Fruit fly (Drosophila melanogaster): ENCODE measurements around the gene Plp.
A peak's percentile ranks its signal among the peaks of the same experiment; 100 is the strongest.

Gene Plp

dm6 chr3L:15136659-15137572 is 42.4 kb upstream of the Plp start, which contains the start of gene CG12316 (continued):
- TF ChIP-seq CG2120 (GFP tag; optimal IDR thresholded peaks at IDR 0.05) (peak; percentile 92), mam (GFP tag; optimal IDR thresholded peaks at IDR 0.05) (peak; percentile 86), wor (GFP tag; IDR thresholded peaks at IDR 0.05) (peak; percentile 71), CG17328 (GFP tag; IDR thresholded peaks at IDR 0.05) (peak; percentile 84), CG8944 (GFP tag; optimal IDR thresholded peaks at IDR 0.05) (peak; percentile 90), Usf (GFP tag; optimal IDR thresholded peaks at IDR 0.05) (peak; percentile 89), Opbp (GFP tag; IDR thresholded peaks at IDR 0.05; ENCODE audit: partially characterized antibody) (peak; percentile 73; the same call in 2 of the 3 replicates), repo (GFP tag; optimal IDR thresholded peaks at IDR 0.05) (peak; percentile 93), cwo (GFP tag; optimal IDR thresholded peaks at IDR 0.05) (peak; percentile 90), hkb (optimal IDR thresholded peaks at IDR 0.05) (no peak), hkb (GFP tag; IDR thresholded peaks at IDR 0.05) (peak; percentile 93), tin (GFP tag; optimal IDR thresholded peaks at IDR 0.05) (peak; percentile 91), CG34376 (GFP tag; optimal IDR thresholded peaks at IDR 0.05) (peak; percentile 94), jigr1 (GFP tag; IDR thresholded peaks at IDR 0.05) (0 out of 3 replicates have a peak, but pooled peaks have one; percentile 54), pb (GFP tag; optimal IDR thresholded peaks at IDR 0.05) (peak; percentile 94), CG1024 (GFP tag; IDR thresholded peaks at IDR 0.05) (peak; percentile 82), CG10462 (GFP tag; optimal IDR thresholded peaks at IDR 0.05) (peak; percentile 75), CG3407 (GFP tag; optimal IDR thresholded peaks at IDR 0.05) (peak; percentile 85), nmo (GFP tag; optimal IDR thresholded peaks at IDR 0.05) (peak; percentile 92), Hand (GFP tag; optimal IDR thresholded peaks at IDR 0.05) (peak; percentile 91), ewg (GFP tag; optimal IDR thresholded peaks at IDR 0.05) (peak; percentile 79), CG12391 (tag; optimal IDR thresholded peaks at IDR 0.05) (peak; percentile 94), YL-1 (GFP tag; optimal IDR thresholded peaks at IDR 0.05) (peak; percentile 94), BEAF-32 (GFP tag; optimal IDR thresholded peaks at IDR 0.05) (peak; percentile 78), gfzf (GFP tag; optimal IDR thresholded peaks at IDR 0.05) (no peak), nau (GFP tag; optimal IDR thresholded peaks at IDR 0.05) (no peak), NFAT (GFP tag; IDR thresholded peaks at IDR 0.05) (no peak; the same call in 1 of the 2 replicates), Scr (GFP tag; IDR thresholded peaks at IDR 0.05; ENCODE audit: partially characterized antibody) (peak; percentile 85), ttk (GFP tag; IDR thresholded peaks at IDR 0.05) (peak; percentile 73), pan (optimal IDR thresholded peaks at IDR 0.05) (no peak), pan (GFP tag; optimal IDR thresholded peaks at IDR 0.05 in 1 of 2, IDR thresholded peaks at IDR 0.05 in 1 of 2) (peak in 1 of 2 experiments; percentile 82), hbn (GFP tag; IDR thresholded peaks at IDR 0.05; ENCODE audit: partially characterized antibody) (peak; percentile 83), Stat92E (GFP tag; optimal IDR thresholded peaks at IDR 0.05) (peak in 1 of 3 experiments; percentile 23), pfk (GFP tag; optimal IDR thresholded peaks at IDR 0.05) (peak; percentile 47), ATbp (GFP tag; optimal IDR thresholded peaks at IDR 0.05) (peak; percentile 91), CG3838 (GFP tag; optimal IDR thresholded peaks at IDR 0.05) (peak; percentile 61), unpg (GFP tag; optimal IDR thresholded peaks at IDR 0.05) (peak; percentile 94), vnd (GFP tag; IDR thresholded peaks at IDR 0.05; ENCODE audit: partially characterized antibody) (peak; percentile 72), tio (GFP tag; optimal IDR thresholded peaks at IDR 0.05) (peak; percentile 79), yki (optimal IDR thresholded peaks at IDR 0.05) (no peak), corto (GFP tag; optimal IDR thresholded peaks at IDR 0.05) (peak; percentile 82), kah (GFP tag; optimal IDR thresholded peaks at IDR 0.05) (peak; percentile 72), abd-A (tag; optimal IDR thresholded peaks at IDR 0.05) (no peak), aop (GFP tag; IDR thresholded peaks at IDR 0.05) (0 out of 2 replicates have a peak, but pooled peaks have one; percentile 51), HmgD (GFP tag; optimal IDR thresholded peaks at IDR 0.05) (peak; percentile 76), CG34224 (GFP tag; IDR thresholded peaks at IDR 0.05; ENCODE audit: partially characterized antibody) (peak; percentile 76), trh (GFP tag; optimal IDR thresholded peaks at IDR 0.05) (peak; percentile 42), Drgx (GFP tag; IDR thresholded peaks at IDR 0.05) (peak; percentile 90)

All from whole organism, embryonic.